Worm (Caenorhabditis elegans): ENCODE results near the gene C46A5.4.

Gene C46A5.4

DNA sequence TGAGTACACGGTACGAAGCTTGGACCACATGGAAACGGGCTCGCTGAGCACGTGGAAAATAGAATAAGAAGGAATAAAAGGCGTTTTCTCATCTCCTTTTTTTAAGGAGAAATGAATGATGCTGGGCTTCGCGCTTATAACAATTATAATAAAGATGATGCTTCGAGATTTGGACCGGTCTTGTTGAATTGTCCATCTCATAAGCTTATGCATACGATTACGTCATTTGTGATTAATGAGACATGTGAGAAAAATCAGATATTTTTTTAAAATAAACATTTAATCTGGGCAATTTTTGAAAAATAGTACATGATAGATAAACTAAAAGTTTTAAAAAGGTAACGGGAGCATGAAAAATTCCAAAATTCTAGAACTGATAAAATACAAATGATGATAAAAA is at the start of gene C46A5.4:
C46A5.4 (minus strand) TSS at position 101 of the 400 bp plus-strand sequence.
- TF ChIP-seq lin-39 (tag; optimal IDR thresholded peaks at IDR 0.05) (no peak), hpl-2 (GFP tag; optimal IDR thresholded peaks at IDR 0.05) (no peak), isw-1 (GFP tag; IDR thresholded peaks at IDR 0.05) (no peak), lin-15B (tag; optimal IDR thresholded peaks at IDR 0.05) (no peak), swsn-7 (tag; optimal IDR thresholded peaks at IDR 0.05) (no peak), mep-1 (tag; optimal IDR thresholded peaks at IDR 0.05) (no peak), jun-1 (tag; optimal IDR thresholded peaks at IDR 0.05) (no peak), snu-23 (GFP tag; optimal IDR thresholded peaks at IDR 0.05) (no peak), fos-1 (tag; optimal IDR thresholded peaks at IDR 0.05) (no peak), ceh-63 (GFP tag; optimal IDR thresholded peaks at IDR 0.05) (no peak), vab-15 (tag; optimal IDR thresholded peaks at IDR 0.05) (no peak), mef-2 (tag; optimal IDR thresholded peaks at IDR 0.05) (no peak), nhr-77 (tag; optimal IDR thresholded peaks at IDR 0.05) (no peak), nhr-12 (tag; optimal IDR thresholded peaks at IDR 0.05) (no peak), efl-1 (optimal IDR thresholded peaks at IDR 0.05) (no peak), efl-1 (GFP tag; optimal IDR thresholded peaks at IDR 0.05 in 1 of 2) (no peak), egl-27 (tag; optimal IDR thresholded peaks at IDR 0.05) (no peak), nhr-84 (tag; optimal IDR thresholded peaks at IDR 0.05) (no peak), hlh-4 (tag; optimal IDR thresholded peaks at IDR 0.05) (no peak), elt-3 (tag; optimal IDR thresholded peaks at IDR 0.05) (no peak), F16B12.6 (tag; optimal IDR thresholded peaks at IDR 0.05) (no peak)

DNA sequence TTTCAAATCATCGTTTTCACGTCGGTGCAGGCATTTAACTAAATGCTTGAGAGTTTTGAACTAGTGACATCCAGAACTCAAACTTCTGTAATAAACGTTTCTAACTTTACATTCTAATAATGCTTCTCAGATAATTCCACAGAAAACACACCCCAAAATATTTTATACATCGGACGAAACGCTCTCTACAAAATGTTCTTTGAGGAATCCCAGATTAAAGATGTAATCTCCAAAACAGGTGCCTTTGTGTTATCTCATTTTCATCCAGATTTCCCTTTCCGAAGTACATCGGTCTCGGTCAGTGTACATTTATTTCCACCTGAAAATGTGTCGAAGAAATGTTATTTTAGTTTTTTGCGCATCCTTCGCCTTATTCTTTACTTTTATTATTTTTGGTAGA is 47.6 kb upstream of the C46A5.4 start, which contains the start of gene C33H5.2:
C33H5.2 (plus strand) TSS at position 301 of the 400 bp plus-strand sequence.
- TF ChIP-seq blmp-1 (tag; optimal IDR thresholded peaks at IDR 0.05): peak; percentile 37
- no peak for TF ChIP-seq fkh-10 (GFP tag; optimal IDR thresholded peaks at IDR 0.05)

DNA sequence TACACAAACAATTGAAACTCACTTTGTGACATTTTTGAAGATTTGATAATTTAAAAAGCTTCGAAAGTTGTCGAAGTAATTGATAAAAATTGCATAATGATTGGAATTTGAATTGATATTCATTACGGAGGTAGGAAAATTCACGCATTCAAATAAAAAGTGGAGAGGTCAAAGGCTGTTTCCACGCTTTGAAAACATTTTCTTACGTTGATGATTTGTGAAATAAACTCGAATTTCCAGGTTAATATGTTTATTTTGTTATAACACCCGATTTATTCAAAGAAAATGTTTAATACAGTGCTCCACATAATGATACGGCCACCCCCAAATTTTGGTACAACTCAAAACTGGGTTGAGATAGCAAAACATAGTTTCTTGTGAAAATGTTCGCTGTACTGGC is 46.1 kb upstream of the C46A5.4 start, which contains the start of gene C33H5.16:
C33H5.16 (minus strand) TSS at position 101 of the 400 bp plus-strand sequence.
- TF ChIP-seq ama-1 (optimal IDR thresholded peaks at IDR 0.05): no peak
- TF ChIP-seq ceh-63 (GFP tag; optimal IDR thresholded peaks at IDR 0.05): no peak
- no peak for TF ChIP-seq lin-39 (tag; optimal IDR thresholded peaks at IDR 0.05)
- no peak for TF ChIP-seq pqm-1 (tag; optimal IDR thresholded peaks at IDR 0.05)
- no peak for TF ChIP-seq nhr-85 (tag)
- TF ChIP-seq C04F5.9 (tag; optimal IDR thresholded peaks at IDR 0.05): no peak
- TF ChIP-seq Y116A8C.19 (tag; optimal IDR thresholded peaks at IDR 0.05; ENCODE audit: borderline replicate concordance): no peak
- no peak for TF ChIP-seq snpc-4 (tag; optimal IDR thresholded peaks at IDR 0.05)
- no peak for TF ChIP-seq grh-1 (GFP tag; IDR thresholded peaks at IDR 0.05)

DNA sequence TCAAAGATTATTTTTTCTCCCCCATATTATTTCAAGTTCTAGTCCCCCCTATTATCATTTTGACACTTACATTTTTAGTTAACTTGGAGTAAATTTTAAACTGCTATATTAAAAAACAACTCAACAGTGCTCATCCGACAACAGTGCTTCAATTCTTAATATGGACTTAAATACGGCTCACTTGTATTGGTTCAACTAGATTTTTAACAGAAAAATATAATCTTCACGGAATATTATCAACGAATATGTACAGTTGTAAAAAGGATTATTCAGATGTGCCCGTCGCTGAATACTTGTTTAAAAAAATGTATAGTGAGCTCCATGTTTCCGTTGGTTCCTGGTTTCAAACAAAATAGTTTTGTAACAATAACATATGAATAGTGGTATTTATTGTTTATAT is 43.2 kb upstream of the C46A5.4 start:
- TF ChIP-seq ceh-8 (GFP tag; optimal IDR thresholded peaks at IDR 0.05) (no peak), unc-30 (tag; optimal IDR thresholded peaks at IDR 0.05) (no peak), unc-98 (GFP tag; IDR thresholded peaks at IDR 0.05) (no peak)

DNA sequence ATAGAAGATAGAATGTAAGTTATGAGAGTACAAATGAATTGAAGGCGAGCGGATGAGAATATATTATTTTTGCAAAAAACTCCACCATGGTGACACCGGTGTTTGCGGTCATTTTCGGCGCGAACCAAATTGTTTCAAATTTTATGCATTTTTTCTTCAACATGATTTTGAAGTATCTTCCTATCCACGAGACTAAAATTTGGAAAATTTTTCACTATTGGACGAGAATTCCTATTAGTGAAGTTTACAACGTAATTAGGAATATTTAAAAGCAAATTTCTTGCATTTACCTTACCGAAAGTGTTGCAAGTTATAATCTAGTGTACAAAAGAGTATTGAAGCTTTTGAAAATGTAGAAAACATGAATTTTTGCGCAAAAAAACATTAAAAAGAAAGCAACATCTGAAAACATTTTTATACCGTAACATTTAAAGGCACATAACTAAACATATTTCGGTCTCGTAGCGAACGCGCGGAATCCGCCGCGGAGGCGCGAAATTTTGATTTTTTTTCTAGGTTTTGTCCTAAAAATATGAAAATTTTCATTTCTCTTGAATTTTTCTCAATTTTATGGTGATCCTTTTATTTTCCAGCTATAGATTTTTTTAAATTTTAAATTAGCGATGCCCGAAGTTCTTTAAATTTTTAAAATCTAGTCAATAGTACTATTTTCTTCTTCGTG is 39.4 kb upstream of the C46A5.4 start, which contains the start of gene sgo-1:
sgo-1 (minus strand) TSS at position 51 of the 682 bp plus-strand sequence.
- TF ChIP-seq ceh-88 (GFP tag; IDR thresholded peaks at IDR 0.05) (no peak), efl-1 (optimal IDR thresholded peaks at IDR 0.05) (peak; percentile 1 to 16), efl-1 (GFP tag; optimal IDR thresholded peaks at IDR 0.05 in 1 of 2) (no peak)

DNA sequence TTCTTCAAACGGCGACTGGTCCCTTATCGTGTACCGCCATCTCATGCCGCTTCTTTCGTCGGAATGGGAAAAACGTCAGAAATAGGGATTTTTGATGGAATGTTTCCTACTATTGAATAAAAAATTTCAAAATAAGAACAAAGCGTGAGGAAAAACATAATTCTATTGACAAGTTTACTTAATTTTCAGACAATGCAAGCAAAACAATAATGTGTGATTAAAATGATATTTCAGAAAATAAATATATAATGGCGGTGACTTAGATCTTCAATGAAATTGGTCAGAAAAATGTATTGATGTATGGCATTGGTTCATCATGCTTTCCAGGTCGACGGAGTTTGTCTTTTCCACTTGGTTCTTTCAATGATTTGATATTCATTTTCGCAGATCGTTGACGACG is 37.6 kb upstream of the C46A5.4 start, which contains the start of gene ntp-1:
ntp-1 (minus strand) TSS at position 101 of the 400 bp plus-strand sequence.
- no peak for TF ChIP-seq C34B4.2 (tag; optimal IDR thresholded peaks at IDR 0.05)
- TF ChIP-seq nhr-90 (tag; optimal IDR thresholded peaks at IDR 0.05; ENCODE audit: poor library complexity): no peak
- no peak for TF ChIP-seq C16A3.4 (tag; optimal IDR thresholded peaks at IDR 0.05)
- no peak for TF ChIP-seq nhr-19 (GFP tag; conservative IDR thresholded peaks at IDR 0.05)
- TF ChIP-seq efl-1 (optimal IDR thresholded peaks at IDR 0.05): no peak
- no peak for TF ChIP-seq efl-1 (GFP tag; optimal IDR thresholded peaks at IDR 0.05 in 1 of 2)
